Fruit fly (Drosophila melanogaster): ENCODE measurements around the gene CG11898.

Gene CG11898

dm6 chr3R:29122817-29123611, 42.4 kb upstream of the CG11898 start, which contains the start of the genes yem and Ctl2 (continued):
- TF ChIP-seq foxo (GFP tag; optimal IDR thresholded peaks at IDR 0.05): peak in 1 of 2 experiments; percentile 85
- TF ChIP-seq dl (GFP tag; optimal IDR thresholded peaks at IDR 0.05; ENCODE audit: insufficient read depth in 1 of 2, partially characterized antibody in 2 of 2): no peak
- TF ChIP-seq Jra (GFP tag; optimal IDR thresholded peaks at IDR 0.05): no peak

- TF ChIP-seq HLH106 (tag; optimal IDR thresholded peaks at IDR 0.05) (peak; percentile 80), Hr83 (GFP tag; optimal IDR thresholded peaks at IDR 0.05; ENCODE audit: poor library complexity, severe bottlenecking) (peak; percentile 56), dl (GFP tag; optimal IDR thresholded peaks at IDR 0.05; ENCODE audit: insufficient read depth in 1 of 2, partially characterized antibody in 2 of 2) (no peak), pan (optimal IDR thresholded peaks at IDR 0.05) (no peak), usp (GFP tag; optimal IDR thresholded peaks at IDR 0.05) (no peak), GATAd (GFP tag; optimal IDR thresholded peaks at IDR 0.05) (no peak), foxo (GFP tag; optimal IDR thresholded peaks at IDR 0.05) (peak; percentile 43 to 94), Mio (GFP tag; optimal IDR thresholded peaks at IDR 0.05) (peak; percentile 36), Vsx2 (GFP tag; optimal IDR thresholded peaks at IDR 0.05; ENCODE audit: partially characterized antibody) (no peak), CG9705 (GFP tag; optimal IDR thresholded peaks at IDR 0.05) (no peak), rgr (GFP tag; optimal IDR thresholded peaks at IDR 0.05) (peak; percentile 89), sage (GFP tag; optimal IDR thresholded peaks at IDR 0.05) (no peak), Dif (GFP tag; optimal IDR thresholded peaks at IDR 0.05; ENCODE audit: partially characterized antibody) (no peak), Hr78 (GFP tag; optimal IDR thresholded peaks at IDR 0.05) (no peak), OdsH (GFP tag; optimal IDR thresholded peaks at IDR 0.05) (peak; percentile 81), Dfd (GFP tag; optimal IDR thresholded peaks at IDR 0.05) (no peak), sv (GFP tag; optimal IDR thresholded peaks at IDR 0.05) (no peak), br (GFP tag; optimal IDR thresholded peaks at IDR 0.05) (peak; percentile 89), CrebA (GFP tag; optimal IDR thresholded peaks at IDR 0.05; ENCODE audit: borderline replicate concordance) (no peak), Myc (optimal IDR thresholded peaks at IDR 0.05) (no peak), woc (GFP tag; optimal IDR thresholded peaks at IDR 0.05) (peak; percentile 73), psq (GFP tag; optimal IDR thresholded peaks at IDR 0.05) (peak; percentile 78), tai (GFP tag; optimal IDR thresholded peaks at IDR 0.05) (no peak), brk (GFP tag; optimal IDR thresholded peaks at IDR 0.05) (no peak), CG32264 (GFP tag; optimal IDR thresholded peaks at IDR 0.05) (peak; percentile 73), N (GFP tag; optimal IDR thresholded peaks at IDR 0.05) (no peak), fru (GFP tag; optimal IDR thresholded peaks at IDR 0.05) (peak; percentile 88), Jra (GFP tag; optimal IDR thresholded peaks at IDR 0.05) (peak; percentile 58), dmrt93B (GFP tag; optimal IDR thresholded peaks at IDR 0.05) (peak; percentile 66), h (GFP tag; optimal IDR thresholded peaks at IDR 0.05) (peak; percentile 91), Abd-B (GFP tag; optimal IDR thresholded peaks at IDR 0.05) (no peak), Sp1 (GFP tag; optimal IDR thresholded peaks at IDR 0.05) (peak; percentile 69), lola (GFP tag; optimal IDR thresholded peaks at IDR 0.05) (no peak), ey (GFP tag; optimal IDR thresholded peaks at IDR 0.05) (peak; percentile 91), dsf (GFP tag; optimal IDR thresholded peaks at IDR 0.05; ENCODE audit: borderline replicate concordance) (peak; percentile 20), jim (GFP tag; optimal IDR thresholded peaks at IDR 0.05) (no peak), Rel (GFP tag; optimal IDR thresholded peaks at IDR 0.05) (no peak), Rel (tag; optimal IDR thresholded peaks at IDR 0.05) (peak; percentile 7), Hnf4 (GFP tag; optimal IDR thresholded peaks at IDR 0.05) (peak; percentile 90)
Observed at dm6 chr3R:29124128-29124527, 41.3 kb upstream of the CG11898 start.

All from whole organism, wandering third instar larva.